Fruit fly (Drosophila melanogaster) whole organism, embryonic: Measurements from ENCODE around the gene CG42553.

Experiments
- Atf6 ChIP-seq: fragments of 200-800 bp; sonication (Bioruptor generic); IDR thresholded peaks from 2 replicates; pipeline ENCODE4 v1.3.6; 2022; ENCODE audit warnings: missing biosample characterization, missing genetic modification characterization
- B-H1 ChIP-seq: fragments of 200-800 bp; sonication (Bioruptor generic); IDR thresholded peaks from 3 replicates; pipeline ENCODE4 v1.3.6; 2022; ENCODE audit warnings: missing biosample characterization, missing genetic modification characterization
- CG10147 ChIP-seq: fragments of 200-800 bp; sonication (Bioruptor generic); optimal IDR thresholded peaks from 2 replicates; lab custom pipeline; 2019; ENCODE audit warnings: missing biosample characterization, mild to moderate bottlenecking, missing genetic modification characterization, moderate library complexity
- CG10462 ChIP-seq: fragments of 200-800 bp; sonication (Bioruptor generic); optimal IDR thresholded peaks from 2 replicates; lab custom pipeline; 2016; ENCODE audit warnings: missing biosample characterization, missing genetic modification characterization
- CG10543 ChIP-seq: fragments of 200-800 bp; sonication (Bioruptor generic); optimal IDR thresholded peaks from 3 replicates; lab custom pipeline; 2017; ENCODE audit warnings: missing biosample characterization, mild to moderate bottlenecking, missing genetic modification characterization, moderate library complexity
- CG11504 ChIP-seq: fragments of 200-800 bp; sonication (Bioruptor generic); optimal IDR thresholded peaks from 3 replicates; lab custom pipeline; 2019; ENCODE audit warnings: missing biosample characterization, mild to moderate bottlenecking, missing genetic modification characterization, moderate library complexity
- CG12071 ChIP-seq: fragments of 200-800 bp; sonication (Bioruptor generic); optimal IDR thresholded peaks from 3 replicates; lab custom pipeline; 2018; ENCODE audit warnings: missing biosample characterization, mild to moderate bottlenecking, missing genetic modification characterization
- CG12744 ChIP-seq: fragments of 200-800 bp; sonication (Bioruptor generic); optimal IDR thresholded peaks from 2 replicates; lab custom pipeline; 2016; ENCODE audit warnings: missing biosample characterization, missing genetic modification characterization
- CG14710 ChIP-seq: fragments of 200-800 bp; sonication (Bioruptor generic); optimal IDR thresholded peaks from 3 replicates; lab custom pipeline; 2019; ENCODE audit warnings: missing biosample characterization, mild to moderate bottlenecking, missing genetic modification characterization, moderate library complexity
- CG15601 ChIP-seq: fragments of 200-800 bp; sonication (Bioruptor generic); optimal IDR thresholded peaks from 3 replicates; lab custom pipeline; 2019; ENCODE audit warnings: missing biosample characterization, mild to moderate bottlenecking, missing genetic modification characterization, moderate library complexity
- CG17328 ChIP-seq: fragments of 200-800 bp; sonication (Bioruptor generic); IDR thresholded peaks from 2 replicates; pipeline ENCODE4 v1.3.6; 2022; ENCODE audit warnings: missing biosample characterization, missing genetic modification characterization
- CG2116 ChIP-seq: fragments of 200-800 bp; sonication (Bioruptor generic); optimal IDR thresholded peaks from 3 replicates; lab custom pipeline; 2018; ENCODE audit warnings: missing biosample characterization, mild to moderate bottlenecking, missing genetic modification characterization
- CG2202 ChIP-seq: fragments of 200-800 bp; sonication (Bioruptor generic); optimal IDR thresholded peaks from 2 replicates; lab custom pipeline; 2018; ENCODE audit warnings: missing biosample characterization, mild to moderate bottlenecking, missing genetic modification characterization
- CG32772 ChIP-seq: fragments of 200-800 bp; sonication (Bioruptor generic); IDR thresholded peaks from 2 replicates; pipeline ENCODE4 v1.3.6; 2022; ENCODE audit warnings: missing biosample characterization, missing genetic modification characterization
- CG33213 ChIP-seq: fragments of 200-800 bp; sonication (Bioruptor generic); optimal IDR thresholded peaks from 3 replicates; lab custom pipeline; 2016; ENCODE audit warnings: missing biosample characterization, missing genetic modification characterization
- CG3838 ChIP-seq: fragments of 200-800 bp; sonication (Bioruptor generic); optimal IDR thresholded peaks from 3 replicates; lab custom pipeline; 2016; ENCODE audit warnings: missing biosample characterization, missing genetic modification characterization
- CG7271 ChIP-seq: fragments of 200-800 bp; sonication (Bioruptor generic); optimal IDR thresholded peaks from 2 replicates; lab custom pipeline; 2018; ENCODE audit warnings: missing biosample characterization, mild to moderate bottlenecking, missing genetic modification characterization, moderate library complexity
- CG7745 ChIP-seq: fragments of 200-800 bp; sonication (Bioruptor generic); optimal IDR thresholded peaks from 2 replicates; lab custom pipeline; 2018; ENCODE audit warnings: missing biosample characterization, mild to moderate bottlenecking, missing genetic modification characterization, moderate library complexity
- CG9727 ChIP-seq: fragments of 200-800 bp; sonication (Bioruptor generic); optimal IDR thresholded peaks from 3 replicates; lab custom pipeline; 2017; ENCODE audit warnings: missing biosample characterization, mild to moderate bottlenecking, missing genetic modification characterization
- CG9876 ChIP-seq: fragments of 200-800 bp; sonication (Bioruptor generic); optimal IDR thresholded peaks from 2 replicates; lab custom pipeline; 2016; ENCODE audit warnings: missing biosample characterization, missing genetic modification characterization
- D19A ChIP-seq: fragments of 200-800 bp; optimal IDR thresholded peaks from 3 replicates; lab custom pipeline; 2019; ENCODE audit warnings: missing biosample characterization, mild to moderate bottlenecking, missing genetic modification characterization, moderate library complexity
- Mes4 ChIP-seq: fragments of 200-800 bp; sonication (Bioruptor generic); optimal IDR thresholded peaks from 2 replicates; lab custom pipeline; 2016; ENCODE audit warnings: missing biosample characterization, missing genetic modification characterization
- Myb ChIP-seq: fragments of 200-800 bp; sonication (Bioruptor generic); optimal IDR thresholded peaks from 2 replicates; lab custom pipeline; 2016; ENCODE audit warnings: missing biosample characterization, missing genetic modification characterization
- NC2α ChIP-seq: fragments of 200-800 bp; sonication (Bioruptor generic); optimal IDR thresholded peaks from 2 replicates; lab custom pipeline; 2016; ENCODE audit warnings: missing biosample characterization, missing genetic modification characterization
- Neu2 ChIP-seq: fragments of 200-800 bp; sonication (Bioruptor generic); optimal IDR thresholded peaks from 3 replicates; lab custom pipeline; 2016; ENCODE audit warnings: missing biosample characterization, missing genetic modification characterization, borderline replicate concordance
- Rx ChIP-seq: fragments of 200-800 bp; sonication (Bioruptor generic); IDR thresholded peaks from 2 replicates; pipeline ENCODE4 v1.3.6; 2022; ENCODE audit warnings: missing biosample characterization, missing genetic modification characterization
- amos ChIP-seq: fragments of 200-800 bp; sonication (Bioruptor generic); IDR thresholded peaks from 2 replicates; pipeline ENCODE4 v1.3.6; 2022; ENCODE audit warnings: missing biosample characterization, missing genetic modification characterization; ENCODE audit not compliant: partially characterized antibody
- ash1 ChIP-seq: fragments of 200-800 bp; sonication (Bioruptor generic); optimal IDR thresholded peaks from 2 replicates; lab custom pipeline; 2018; ENCODE audit warnings: missing biosample characterization, mild to moderate bottlenecking, missing genetic modification characterization
- bab2 ChIP-seq: fragments of 200-800 bp; sonication (Bioruptor generic); optimal IDR thresholded peaks from 2 replicates; lab custom pipeline; 2016; ENCODE audit warnings: missing biosample characterization, missing genetic modification characterization
- cato ChIP-seq: fragments of 200-800 bp; sonication (Bioruptor generic); optimal IDR thresholded peaks from 2 replicates; lab custom pipeline; 2016; ENCODE audit warnings: missing biosample characterization, missing genetic modification characterization, borderline replicate concordance
- cg ChIP-seq: fragments of 200-800 bp; sonication (Bioruptor generic); optimal IDR thresholded peaks from 3 replicates; lab custom pipeline; 2019; ENCODE audit warnings: missing biosample characterization, mild to moderate bottlenecking, missing genetic modification characterization, moderate library complexity
- chn ChIP-seq: fragments of 200-800 bp; sonication (Bioruptor generic); optimal IDR thresholded peaks from 2 replicates; lab custom pipeline; 2016; ENCODE audit warnings: missing biosample characterization, missing genetic modification characterization
- cwo ChIP-seq: fragments of 200-800 bp; sonication (Bioruptor generic); optimal IDR thresholded peaks from 3 replicates; lab custom pipeline; 2017; ENCODE audit warnings: missing biosample characterization, missing genetic modification characterization, mild to moderate bottlenecking, moderate library complexity, missing genetic modification reagents
- emc ChIP-seq: fragments of 200-800 bp; sonication (Bioruptor generic); optimal IDR thresholded peaks from 2 replicates; lab custom pipeline; 2016; ENCODE audit warnings: missing biosample characterization, missing genetic modification characterization
- gce ChIP-seq: fragments of 200-800 bp; sonication (Bioruptor generic); IDR thresholded peaks from 3 replicates; pipeline ENCODE4 v1.3.6; 2022; ENCODE audit warnings: missing biosample characterization, missing genetic modification characterization
- grn ChIP-seq: fragments of 200-800 bp; sonication (Bioruptor generic); optimal IDR thresholded peaks from 3 replicates; lab custom pipeline; 2017; ENCODE audit warnings: missing biosample characterization, missing genetic modification characterization
- ham ChIP-seq: fragments of 200-800 bp; sonication (Bioruptor generic); IDR thresholded peaks from 2 replicates; pipeline ENCODE4 v1.3.6; 2022; ENCODE audit warnings: missing biosample characterization, missing genetic modification characterization
- hb ChIP-seq: fragments of 200-800 bp; sonication (Bioruptor generic); IDR thresholded peaks from 3 replicates; pipeline ENCODE4 v1.3.6; 2022; ENCODE audit warnings: missing biosample characterization, missing genetic modification characterization; ENCODE audit not compliant: partially characterized antibody
- hbn ChIP-seq: fragments of 200-800 bp; sonication (Bioruptor generic); IDR thresholded peaks from 2 replicates; pipeline ENCODE4 v1.3.6; 2022; ENCODE audit warnings: missing biosample characterization, missing genetic modification characterization; ENCODE audit not compliant: partially characterized antibody
- inv ChIP-seq: fragments of 200-800 bp; sonication (Bioruptor generic); IDR thresholded peaks from 2 replicates; pipeline ENCODE4 v1.3.6; 2022; ENCODE audit warnings: missing biosample characterization, missing genetic modification characterization; ENCODE audit not compliant: partially characterized antibody
- klu ChIP-seq: fragments of 200-800 bp; sonication (Bioruptor generic); IDR thresholded peaks from 2 replicates; pipeline ENCODE4 v1.3.6; 2022; ENCODE audit warnings: missing biosample characterization, missing genetic modification characterization
- lab ChIP-seq: fragments of 200-800 bp; sonication (Bioruptor generic); optimal IDR thresholded peaks from 3 replicates; lab custom pipeline; 2017; ENCODE audit warnings: missing biosample characterization, missing genetic modification characterization, mild to moderate bottlenecking, moderate library complexity, missing genetic modification reagents
- pnt ChIP-seq: fragments of 200-800 bp; sonication (Bioruptor generic); optimal IDR thresholded peaks from 3 replicates; lab custom pipeline; 2016; ENCODE audit warnings: missing biosample characterization, missing genetic modification characterization
- psq ChIP-seq: fragments of 200-800 bp; sonication (Bioruptor generic); optimal IDR thresholded peaks from 2 replicates; lab custom pipeline; 2017; ENCODE audit warnings: missing biosample characterization, missing genetic modification characterization
- sc ChIP-seq, 3 experiments: fragments of >200 bp in 2 of 3; fragments of 200-800 bp in 1 of 3; sonication (Bioruptor generic) in 1 of 3; optimal IDR thresholded peaks; 2 replicates in 2 of 3; 3 replicates in 1 of 3; lab custom pipeline; 2017; ENCODE audit warnings: mild to moderate bottlenecking in 1 of 3, missing biosample characterization in 1 of 3, missing genetic modification characterization in 1 of 3, missing genetic modification reagents in 1 of 3
- seq ChIP-seq: fragments of 200-800 bp; sonication (Bioruptor generic); IDR thresholded peaks from 2 replicates; pipeline ENCODE4 v1.3.6; 2022; ENCODE audit warnings: missing biosample characterization, missing genetic modification characterization
- shn ChIP-seq: fragments of 200-800 bp; sonication (Bioruptor generic); optimal IDR thresholded peaks from 3 replicates; lab custom pipeline; 2016; ENCODE audit warnings: missing biosample characterization, missing genetic modification characterization
- sna ChIP-seq: fragments of 200-800 bp; sonication (Bioruptor generic); IDR thresholded peaks from 2 replicates; pipeline ENCODE4 v1.3.6; 2022; ENCODE audit warnings: missing biosample characterization, missing genetic modification characterization; ENCODE audit not compliant: partially characterized antibody
- tio ChIP-seq: fragments of 200-800 bp; sonication (Bioruptor generic); optimal IDR thresholded peaks from 2 replicates; lab custom pipeline; 2017; ENCODE audit warnings: missing biosample characterization, missing genetic modification characterization, inconsistent platforms
- trem ChIP-seq: fragments of 200-800 bp; optimal IDR thresholded peaks from 3 replicates; lab custom pipeline; 2019; ENCODE audit warnings: missing biosample characterization, mild to moderate bottlenecking, missing genetic modification characterization, moderate library complexity

Gene CG42553

DNA sequence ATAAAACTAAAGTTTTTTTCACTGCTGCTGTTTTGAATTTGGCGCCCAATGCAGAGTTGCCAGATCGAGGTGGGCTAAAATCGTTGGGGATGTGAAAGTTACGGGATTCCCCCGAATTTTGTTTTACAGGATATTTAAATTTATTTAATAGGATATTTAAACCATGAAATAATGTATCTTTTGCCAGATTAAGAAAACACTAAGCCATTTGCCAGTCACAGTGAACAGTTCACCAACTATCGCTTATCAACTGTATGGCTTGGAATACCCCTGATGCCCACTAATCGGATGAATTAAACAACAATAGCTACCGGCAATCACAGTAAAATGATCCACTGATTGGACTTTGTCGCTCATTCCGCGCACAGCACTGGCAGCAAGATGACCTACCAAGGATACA, 17.2 kb downstream of the CG42553 start, which contains the start of gene Dci (continued):
- TF ChIP-seq trem (tag; lab: Kevin White, UChicago) (peak; percentile 39), shn (peak; percentile 63), inv (peak; percentile 80), CG2116 (GFP tag; lab: Kevin White, UChicago) (peak; percentile 59), pnt (GFP tag; lab: Kevin White, UChicago) (peak; percentile 62), bab2 (peak; percentile 78), CG9876 (GFP tag; lab: Kevin White, UChicago) (peak; percentile 26), cato (peak; percentile 48), CG11504 (tag; lab: Kevin White, UChicago) (no peak), chn (peak; percentile 77), gce (GFP tag; lab: Robert Waterston, UW) (peak; percentile 42; the same call in 1 of the 3 replicates), NC2α (GFP tag; lab: Kevin White, UChicago) (no peak), CG7745 (no peak), CG2202 (tag; lab: Kevin White, UChicago) (peak; percentile 14), CG9727 (GFP tag; lab: Kevin White, UChicago) (peak; percentile 79), D19A (tag; lab: Kevin White, UChicago) (no peak), cwo (no peak), cg (no peak), B-H1 (peak; percentile 49; the same call in 2 of the 3 replicates), sna (peak; percentile 84), grn (GFP tag; lab: Kevin White, UChicago) (no peak), hb (GFP tag; lab: Robert Waterston, UW) (peak; percentile 61; the same call in 2 of the 3 replicates), CG17328 (peak; percentile 72), CG12744 (GFP tag; lab: Kevin White, UChicago) (peak; percentile 38), Rx (peak; percentile 78), CG32772 (GFP tag; lab: Robert Waterston, UW) (peak; percentile 59), klu (GFP tag; lab: Robert Waterston, UW) (peak; percentile 37; the same call in 1 of the 2 replicates), lab (GFP tag; lab: Kevin White, UChicago) (no peak), psq (peak; percentile 40), CG10543 (GFP tag; lab: Kevin White, UChicago) (no peak), emc (GFP tag; lab: Kevin White, UChicago) (no peak), ash1 (GFP tag; lab: Kevin White, UChicago) (no peak), CG10147 (GFP tag; lab: Kevin White, UChicago) (no peak), CG12071 (GFP tag; lab: Kevin White, UChicago) (no peak), Mes4 (peak; percentile 39), amos (GFP tag; lab: Robert Waterston, UW) (peak; percentile 79), Neu2 (GFP tag; lab: Kevin White, UChicago) (peak; percentile 52), CG10462 (peak; percentile 39), Atf6 (peak; percentile 76), sc (optimal IDR thresholded peaks at IDR 0.05; lab: Kevin White, UChicago) (no peak), sc (GFP tag; optimal IDR thresholded peaks at IDR 0.05; lab: Kevin White, UChicago) (peak; percentile 26), CG14710 (tag; lab: Kevin White, UChicago) (peak; percentile 53), CG33213 (GFP tag; lab: Kevin White, UChicago) (peak; percentile 55), CG15601 (tag; lab: Kevin White, UChicago) (no peak), CG7271 (tag; lab: Kevin White, UChicago) (no peak), ham (GFP tag; lab: Robert Waterston, UW) (peak; percentile 77; the same call in 1 of the 2 replicates), CG3838 (GFP tag; lab: Kevin White, UChicago) (peak; percentile 20), hbn (GFP tag; lab: Robert Waterston, UW) (peak; percentile 89), Myb (peak; percentile 10), tio (GFP tag; lab: Kevin White, UChicago) (peak; percentile 57), seq (GFP tag; lab: Robert Waterston, UW) (peak; percentile 57)
